Worm (Caenorhabditis elegans) whole organism, young adult: ENCODE measurements around the gene twk-10.

ENCODE experiments used
- B0035.1 ChIP-seq: sonication (generic microtip); optimal IDR thresholded peaks from 2 replicates; lab custom pipeline; 2016; ENCODE audit warnings: missing genetic modification characterization, mild to moderate bottlenecking, missing compliant biosample characterization, missing genotype, missing genetic modification reagents
- D2030.7 ChIP-seq: fragments of 200-800 bp; sonication (Bioruptor generic); IDR thresholded peaks from 2 replicates; pipeline ENCODE4 v1.3.6; 2022; ENCODE audit warnings: missing genetic modification reagents, missing genetic modification characterization, missing compliant biosample characterization
- F39B2.1 ChIP-seq: fragments of 200-800 bp; sonication (Bioruptor generic); IDR thresholded peaks from 2 replicates; pipeline ENCODE4 v1.3.6; 2022; ENCODE audit warnings: missing genetic modification reagents, missing genetic modification characterization, missing compliant biosample characterization
- F57A8.1 ChIP-seq: fragments of 200-800 bp; sonication (Bioruptor generic); optimal IDR thresholded peaks from 2 replicates; lab custom pipeline; 2018; ENCODE audit warnings: mild to moderate bottlenecking, missing genetic modification characterization, moderate library complexity, missing compliant biosample characterization
- T26A5.8 ChIP-seq: sonication (generic microtip); optimal IDR thresholded peaks from 2 replicates; lab custom pipeline; 2016; ENCODE audit warnings: missing genetic modification characterization, missing compliant biosample characterization
- akir-1 ChIP-seq: fragments of 200-800 bp; sonication (Bioruptor generic); optimal IDR thresholded peaks from 2 replicates; lab custom pipeline; 2018; ENCODE audit warnings: mild to moderate bottlenecking, missing genetic modification characterization, moderate library complexity, missing compliant biosample characterization
- ama-1 ChIP-seq, 3 experiments: fragments of 150-350 bp in 1 of 3; sonication (generic microtip) in 2 of 3; optimal IDR thresholded peaks; 2 replicates each; lab custom pipeline; 2014 to 2018; ENCODE audit warnings: missing biosample characterization in 2 of 3, missing genetic modification characterization in 2 of 3, missing genetic modification reagents in 2 of 3
- aptf-3 ChIP-seq: fragments of 200-800 bp; sonication (Bioruptor generic); IDR thresholded peaks from 2 replicates; pipeline ENCODE4 v1.3.6; 2022; ENCODE audit warnings: missing genetic modification characterization, missing compliant biosample characterization
- attf-6 ChIP-seq: fragments of 200-800 bp; sonication (Bioruptor generic); IDR thresholded peaks from 2 replicates; pipeline ENCODE4 v1.3.6; 2022; ENCODE audit warnings: missing genetic modification reagents, missing genetic modification characterization, missing compliant biosample characterization
- ceh-40 ChIP-seq: fragments of 200-800 bp; sonication (Bioruptor generic); IDR thresholded peaks from 2 replicates; pipeline ENCODE4 v1.3.6; 2022; ENCODE audit warnings: missing genetic modification characterization, missing compliant biosample characterization
- ceh-58 ChIP-seq: fragments of 200-800 bp; sonication (Bioruptor generic); IDR thresholded peaks from 2 replicates; pipeline ENCODE4 v1.3.6; 2022; ENCODE audit warnings: missing genetic modification characterization, missing compliant biosample characterization
- die-1 ChIP-seq: sonication (generic microtip); optimal IDR thresholded peaks from 2 replicates; lab custom pipeline; 2016; ENCODE audit warnings: missing genotype, mild to moderate bottlenecking, missing genetic modification characterization, missing compliant biosample characterization
- dpl-1 ChIP-seq: fragments of 150-350 bp; optimal IDR thresholded peaks from 2 replicates; lab custom pipeline; 2014; ENCODE audit warnings: missing biosample characterization, missing genetic modification reagents, missing genetic modification characterization
- egl-18 ChIP-seq: fragments of 200-800 bp; sonication (Bioruptor generic); IDR thresholded peaks from 2 replicates; pipeline ENCODE4 v1.3.6; 2022; ENCODE audit warnings: missing genetic modification reagents, missing genetic modification characterization, missing compliant biosample characterization
- egrh-3 ChIP-seq: fragments of 200-800 bp; sonication (Bioruptor generic); IDR thresholded peaks from 2 replicates; pipeline ENCODE4 v1.3.6; 2022; ENCODE audit warnings: missing genetic modification reagents, missing genetic modification characterization, missing compliant biosample characterization
- ekl-4 ChIP-seq: fragments of 200-800 bp; sonication (Bioruptor generic); IDR thresholded peaks from 2 replicates; pipeline ENCODE4 v1.3.6; 2022; ENCODE audit warnings: missing genetic modification reagents, missing genetic modification characterization, missing compliant biosample characterization
- ets-4 ChIP-seq: fragments of 200-800 bp; sonication (Bioruptor generic); optimal IDR thresholded peaks from 2 replicates; lab custom pipeline; 2018; ENCODE audit warnings: mild to moderate bottlenecking, missing genetic modification characterization, missing compliant biosample characterization
- gei-17 ChIP-seq: fragments of 200-800 bp; sonication (Bioruptor generic); optimal IDR thresholded peaks from 2 replicates; lab custom pipeline; 2018; ENCODE audit warnings: mild to moderate bottlenecking, missing genetic modification characterization, missing compliant biosample characterization
- him-1 ChIP-seq: sonication (generic microtip); optimal IDR thresholded peaks from 2 replicates; lab custom pipeline; 2016; ENCODE audit warnings: missing genotype, missing genetic modification reagents, missing genetic modification characterization, missing compliant biosample characterization
- hrde-1 ChIP-seq: sonication (generic microtip); optimal IDR thresholded peaks from 2 replicates; lab custom pipeline; 2016; ENCODE audit warnings: missing genetic modification characterization, mild to moderate bottlenecking, missing compliant biosample characterization, moderate library complexity, missing genotype, missing genetic modification reagents, borderline replicate concordance
- lag-1 ChIP-seq: fragments of 200-800 bp; sonication (Bioruptor generic); IDR thresholded peaks from 2 replicates; pipeline ENCODE4 v1.3.6; 2022; ENCODE audit warnings: missing genetic modification reagents, missing genetic modification characterization, missing compliant biosample characterization
- let-526 ChIP-seq: fragments of 200-800 bp; sonication (Bioruptor generic); IDR thresholded peaks from 2 replicates; pipeline ENCODE4 v1.3.6; 2022; ENCODE audit warnings: missing genetic modification reagents, missing genetic modification characterization, missing compliant biosample characterization
- lin-35 ChIP-seq, 3 experiments: fragments of 150-350 bp in 2 of 3; sonication (generic microtip) in 1 of 3; optimal IDR thresholded peaks; 2 replicates each; lab custom pipeline; 2014 to 2018; ENCODE audit warnings: missing biosample characterization in 3 of 3, missing genetic modification characterization in 3 of 3, missing genetic modification reagents in 3 of 3
- lin-54 ChIP-seq: fragments of 200-800 bp; sonication (Bioruptor generic); optimal IDR thresholded peaks from 2 replicates; lab custom pipeline; 2018; ENCODE audit warnings: mild to moderate bottlenecking, missing genetic modification characterization, missing compliant biosample characterization
- lsl-1 ChIP-seq: fragments of 200-800 bp; sonication (Bioruptor generic); optimal IDR thresholded peaks from 2 replicates; lab custom pipeline; 2018; ENCODE audit warnings: mild to moderate bottlenecking, missing genetic modification characterization, moderate library complexity, missing compliant biosample characterization
- lsy-27 ChIP-seq: sonication (generic microtip); optimal IDR thresholded peaks from 2 replicates; lab custom pipeline; 2017; ENCODE audit warnings: missing genetic modification characterization, mild to moderate bottlenecking, missing compliant biosample characterization, antibody characterized with exemption, missing genotype, borderline replicate concordance; ENCODE audit not compliant: insufficient read depth
- madf-3 ChIP-seq: fragments of 200-800 bp; sonication (Bioruptor generic); IDR thresholded peaks from 2 replicates; pipeline ENCODE4 v1.3.6; 2022; ENCODE audit warnings: missing genetic modification reagents, missing genetic modification characterization, missing compliant biosample characterization
- madf-6 ChIP-seq: fragments of 200-800 bp; sonication (Bioruptor generic); IDR thresholded peaks from 2 replicates; pipeline ENCODE4 v1.3.6; 2022; ENCODE audit warnings: missing genetic modification reagents, missing genetic modification characterization, missing compliant biosample characterization
- mel-28 ChIP-seq: sonication (generic microtip); optimal IDR thresholded peaks from 2 replicates; lab custom pipeline; 2016; ENCODE audit warnings: borderline replicate concordance, mild to moderate bottlenecking, missing genetic modification characterization, missing compliant biosample characterization
- nfyb-1 ChIP-seq: fragments of 200-800 bp; sonication (Bioruptor generic); IDR thresholded peaks from 2 replicates; pipeline ENCODE4 v1.3.6; 2022; ENCODE audit warnings: missing genetic modification reagents, missing genetic modification characterization, missing compliant biosample characterization
- nhr-120 ChIP-seq: fragments of 200-800 bp; sonication (Bioruptor generic); IDR thresholded peaks from 2 replicates; pipeline ENCODE4 v1.3.6; 2022; ENCODE audit warnings: missing genetic modification characterization, missing compliant biosample characterization
- nhr-27 ChIP-seq: fragments of 200-800 bp; sonication (Bioruptor generic); optimal IDR thresholded peaks from 2 replicates; lab custom pipeline; 2018; ENCODE audit warnings: mild to moderate bottlenecking, missing genetic modification characterization, moderate library complexity, missing compliant biosample characterization
- nhr-80 ChIP-seq: sonication (generic microtip); optimal IDR thresholded peaks from 2 replicates; lab custom pipeline; 2016; ENCODE audit warnings: missing genetic modification characterization, missing compliant biosample characterization
- pbrm-1 ChIP-seq: fragments of 200-800 bp; sonication (Bioruptor generic); IDR thresholded peaks from 2 replicates; pipeline ENCODE4 v1.3.6; 2022; ENCODE audit warnings: missing genetic modification reagents, missing genetic modification characterization, missing compliant biosample characterization
- rcor-1 ChIP-seq: fragments of 200-800 bp; sonication (Bioruptor generic); IDR thresholded peaks from 2 replicates; pipeline ENCODE4 v1.3.6; 2022; ENCODE audit warnings: missing genetic modification reagents, missing genetic modification characterization, missing compliant biosample characterization
- rec-8 ChIP-seq, 2 experiments: sonication (generic microtip); optimal IDR thresholded peaks; 2 replicates each; lab custom pipeline; 2016; ENCODE audit warnings: mild to moderate bottlenecking in 2 of 2, missing genetic modification characterization in 2 of 2, missing genetic modification reagents in 2 of 2, missing genotype in 2 of 2, missing biosample characterization in 1 of 2, missing compliant biosample characterization in 1 of 2, moderate library complexity in 1 of 2
- repo-1 ChIP-seq: sonication (generic microtip); optimal IDR thresholded peaks from 2 replicates; lab custom pipeline; 2017; ENCODE audit warnings: mild to moderate bottlenecking, missing genetic modification characterization, missing compliant biosample characterization
- rpc-1 ChIP-seq, 2 experiments: fragments of 150-350 bp in 1 of 2; sonication (generic microtip) in 1 of 2; optimal IDR thresholded peaks; 2 replicates each; lab custom pipeline; 2014 to 2018; ENCODE audit warnings: missing biosample characterization in 1 of 2, missing genetic modification characterization in 1 of 2, missing genetic modification reagents in 1 of 2, missing genotype in 1 of 2
- sdz-38 ChIP-seq: sonication (generic microtip); optimal IDR thresholded peaks from 2 replicates; lab custom pipeline; 2016; ENCODE audit warnings: missing genotype, missing genetic modification characterization, missing compliant biosample characterization
- snpc-1.3 ChIP-seq: sonication (generic microtip); optimal IDR thresholded peaks from 2 replicates; lab custom pipeline; 2017; ENCODE audit warnings: missing genetic modification characterization, mild to moderate bottlenecking, missing compliant biosample characterization, antibody characterized with exemption, moderate library complexity, missing genotype, missing genetic modification reagents; ENCODE audit not compliant: insufficient read depth
- snpc-3.4 ChIP-seq: sonication (generic microtip); optimal IDR thresholded peaks from 2 replicates; lab custom pipeline; 2017; ENCODE audit warnings: missing genetic modification characterization, mild to moderate bottlenecking, missing compliant biosample characterization, antibody characterized with exemption, moderate library complexity, missing genotype, missing genetic modification reagents
- snpc-4 ChIP-seq, 5 experiments: fragments of 150-350 bp in 1 of 5; sonication (generic microtip) in 4 of 5; optimal IDR thresholded peaks; 2 replicates each; lab custom pipeline; 2014 to 2018; ENCODE audit warnings: missing genetic modification characterization in 5 of 5, missing biosample characterization in 3 of 5, antibody characterized with exemption in 2 of 5, mild to moderate bottlenecking in 2 of 5, missing compliant biosample characterization in 2 of 5, missing genotype in 2 of 5, moderate library complexity in 2 of 5, missing genetic modification reagents in 1 of 5
- unc-62 ChIP-seq: fragments of 150-350 bp; optimal IDR thresholded peaks from 2 replicates; lab custom pipeline; 2014; ENCODE audit warnings: missing biosample characterization, missing genetic modification reagents, missing genetic modification characterization
- zim-3 ChIP-seq: sonication (generic microtip); optimal IDR thresholded peaks from 2 replicates; lab custom pipeline; 2017; ENCODE audit warnings: mild to moderate bottlenecking, missing genetic modification characterization, moderate library complexity, missing compliant biosample characterization
- ztf-25 ChIP-seq: fragments of 200-800 bp; sonication (Bioruptor generic); IDR thresholded peaks from 2 replicates; pipeline ENCODE4 v1.3.6; 2022; ENCODE audit warnings: missing genetic modification reagents, missing genetic modification characterization, missing compliant biosample characterization

Gene twk-10

ce11 chrV:6551707-6552390 is at the start of gene twk-10:
Gene twk-10 (plus strand): TSS chrV:6552340.
- TF ChIP-seq let-526 (GFP tag; lab: Robert Waterston, UW) (no peak), aptf-3 (GFP tag; lab: Robert Waterston, UW) (no peak), mel-28 (tag; lab: Kevin White, UChicago) (no peak), him-1 (tag; lab: Kevin White, UChicago) (peak; percentile 75), ets-4 (GFP tag; lab: Kevin White, UChicago) (peak; percentile 18), snpc-4 (GFP tag; optimal IDR thresholded peaks at IDR 0.05; lab: Kevin White, UChicago) (peak; percentile 70), snpc-4 (tag; optimal IDR thresholded peaks at IDR 0.05; lab: Kevin White, UChicago) (peak in 1 of 4 experiments; percentile 35), ztf-25 (peak; percentile 84; the same call in 1 of the 2 replicates), ekl-4 (GFP tag; lab: Robert Waterston, UW) (no peak), madf-6 (GFP tag; lab: Robert Waterston, UW) (peak; percentile 58; the same call in 1 of the 2 replicates), dpl-1 (GFP tag; lab: Kevin White, UChicago) (no peak), ama-1 (optimal IDR thresholded peaks at IDR 0.05; lab: Kevin White, UChicago) (no peak), ama-1 (GFP tag; optimal IDR thresholded peaks at IDR 0.05; lab: Kevin White, UChicago) (peak in 1 of 2 experiments; percentile 88), egrh-3 (no peak), die-1 (tag; lab: Kevin White, UChicago) (peak; percentile 78), lin-54 (peak; percentile 51), gei-17 (no peak), nhr-27 (tag; lab: Kevin White, UChicago) (no peak), hrde-1 (peak; percentile 4), F39B2.1 (GFP tag; lab: Robert Waterston, UW) (no peak), B0035.1 (tag; lab: Kevin White, UChicago) (peak; percentile 15), rpc-1 (optimal IDR thresholded peaks at IDR 0.05; lab: Kevin White, UChicago) (peak; percentile 86), rpc-1 (tag; optimal IDR thresholded peaks at IDR 0.05; lab: Kevin White, UChicago) (peak; percentile 93), zim-3 (tag; lab: Kevin White, UChicago) (no peak), lin-35 (GFP tag; optimal IDR thresholded peaks at IDR 0.05; lab: Kevin White, UChicago) (no peak), F57A8.1 (GFP tag; lab: Kevin White, UChicago) (peak; percentile 50), unc-62 (GFP tag; lab: Kevin White, UChicago) (no peak), nhr-80 (tag; lab: Kevin White, UChicago) (peak; percentile 24), rcor-1 (GFP tag; lab: Robert Waterston, UW) (peak; percentile 52; the same call in 1 of the 2 replicates), T26A5.8 (tag; lab: Kevin White, UChicago) (peak; percentile 8), madf-3 (GFP tag; lab: Robert Waterston, UW) (0 out of 2 replicates have a peak, but pooled peaks have one; percentile 55), D2030.7 (GFP tag; lab: Robert Waterston, UW) (peak; percentile 53), repo-1 (tag; lab: Kevin White, UChicago) (no peak), pbrm-1 (GFP tag; lab: Robert Waterston, UW) (peak; percentile 52; the same call in 1 of the 2 replicates), nfyb-1 (GFP tag; lab: Robert Waterston, UW) (peak; percentile 73; the same call in 1 of the 2 replicates), akir-1 (GFP tag; lab: Kevin White, UChicago) (no peak), ceh-40 (GFP tag; lab: Robert Waterston, UW) (peak; percentile 57; the same call in 1 of the 2 replicates), lag-1 (GFP tag; lab: Robert Waterston, UW) (no peak), snpc-1.3 (tag; lab: Kevin White, UChicago) (peak; percentile 57), ceh-58 (GFP tag; lab: Robert Waterston, UW) (0 out of 2 replicates have a peak, but pooled peaks have one; percentile 72), attf-6 (GFP tag; lab: Robert Waterston, UW) (no peak), snpc-3.4 (peak; percentile 32), lsy-27 (peak; percentile 51), lsl-1 (GFP tag; lab: Kevin White, UChicago) (peak; percentile 7), rec-8 (tag; optimal IDR thresholded peaks at IDR 0.05; lab: Kevin White, UChicago) (peak in 1 of 2 experiments; percentile 73), nhr-120 (GFP tag; lab: Robert Waterston, UW) (no peak), sdz-38 (no peak), egl-18 (GFP tag; lab: Robert Waterston, UW) (no peak)
